Fruit fly (Drosophila melanogaster): ENCODE data around the gene CG3527.
A peak's percentile ranks its signal among the peaks of the same experiment; 100 is the strongest.

dm6 chrX:4553999-4554398 is 2.2 kb downstream of the CG3527 start, which contains the start of gene CG11444:
- TF ChIP-seq Ets98B (GFP tag; IDR thresholded peaks at IDR 0.05) (no peak), EcR (GFP tag; optimal IDR thresholded peaks at IDR 0.05) (peak; percentile 7)

Measured in whole organism, pupa.